Worm (Caenorhabditis elegans): ENCODE results near the gene C56A3.5.

Gene C56A3.5

DNA sequence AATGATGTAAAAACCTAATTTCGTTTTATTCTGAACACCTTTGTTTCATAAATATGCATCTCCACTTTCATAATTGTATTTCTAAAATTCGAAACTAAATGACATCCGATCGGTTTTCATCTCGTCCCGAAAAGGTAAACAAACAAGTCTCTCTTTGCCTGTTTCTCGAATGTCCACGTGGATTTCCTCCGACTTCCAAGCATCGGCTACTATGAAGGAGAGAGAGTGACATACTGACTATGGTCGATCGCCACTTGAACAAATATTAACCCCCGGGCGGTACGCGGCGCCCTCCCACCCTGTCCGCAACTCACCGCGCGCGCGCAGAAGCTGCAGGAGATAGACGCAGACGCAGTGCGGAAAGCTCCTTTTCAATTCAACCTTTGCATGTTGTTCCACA, 24.1 kb downstream of the C56A3.5 start:
- TF ChIP-seq klf-2 (GFP tag; conservative IDR thresholded peaks at IDR 0.05) (no peak), ref-1 (GFP tag; conservative IDR thresholded peaks at IDR 0.05) (no peak), flt-1 (GFP tag; IDR thresholded peaks at IDR 0.05) (no peak), ztf-23 (GFP tag; IDR thresholded peaks at IDR 0.05) (peak; percentile 43; the same call in 1 of the 2 replicates)

DNA sequence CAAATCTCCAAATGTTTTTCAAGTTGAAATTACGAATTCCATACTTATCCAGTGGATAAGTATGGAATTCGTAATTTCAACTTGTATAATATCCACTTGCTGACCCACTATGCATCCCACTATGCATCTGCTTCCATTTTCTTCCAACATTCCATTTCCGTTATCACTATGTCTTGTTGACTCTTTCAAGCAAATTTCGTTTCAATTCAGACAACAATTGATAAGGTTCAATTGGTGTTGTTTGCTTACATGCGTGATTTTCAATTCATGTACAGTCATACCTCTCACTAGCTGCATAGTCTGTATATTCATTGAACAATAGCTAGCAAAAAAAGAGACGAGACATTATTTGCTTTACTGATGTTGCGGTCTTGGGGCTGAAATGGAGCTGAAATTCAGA, 25.1 kb downstream of the C56A3.5 start:
- TF ChIP-seq klf-2 (GFP tag; conservative IDR thresholded peaks at IDR 0.05): no peak
- TF ChIP-seq cog-1 (tag; optimal IDR thresholded peaks at IDR 0.05): no peak
- no peak for TF ChIP-seq med-1 (GFP tag; optimal IDR thresholded peaks at IDR 0.05; ENCODE audit: insufficient read depth)
- no peak for TF ChIP-seq ztf-23 (GFP tag; IDR thresholded peaks at IDR 0.05)
- no peak for TF ChIP-seq T22C8.4 (GFP tag; IDR thresholded peaks at IDR 0.05)
- TF ChIP-seq ztf-29 (GFP tag; IDR thresholded peaks at IDR 0.05): no peak

DNA sequence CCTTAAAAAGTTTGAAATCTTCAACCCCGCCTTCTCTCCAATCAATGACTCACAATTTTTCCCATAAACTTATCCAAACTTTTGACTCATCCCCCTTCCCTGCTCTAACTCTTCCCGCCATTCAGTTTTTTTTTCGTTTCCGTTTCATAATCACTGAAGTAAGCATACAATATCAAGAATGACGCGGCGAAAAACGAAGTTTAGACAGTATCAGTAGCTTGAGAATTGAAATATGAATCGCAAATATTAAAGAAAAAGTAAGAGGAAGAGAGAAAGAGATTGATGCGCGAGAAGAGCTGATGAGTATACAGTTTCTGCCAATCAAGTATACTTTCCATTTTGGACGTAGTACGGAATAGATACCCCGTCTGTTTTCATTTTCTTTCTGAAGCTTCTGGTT, 25.7 kb downstream of the C56A3.5 start:
- no peak for TF ChIP-seq med-1 (GFP tag; optimal IDR thresholded peaks at IDR 0.05; ENCODE audit: insufficient read depth)
- TF ChIP-seq klf-2 (GFP tag; conservative IDR thresholded peaks at IDR 0.05): no peak
- no peak for TF ChIP-seq cog-1 (tag; optimal IDR thresholded peaks at IDR 0.05)
- no peak for TF ChIP-seq ztf-29 (GFP tag; IDR thresholded peaks at IDR 0.05)
- no peak for TF ChIP-seq tab-1 (GFP tag; IDR thresholded peaks at IDR 0.05)
- TF ChIP-seq ztf-23 (GFP tag; IDR thresholded peaks at IDR 0.05): no peak
- no peak for TF ChIP-seq flt-1 (GFP tag; IDR thresholded peaks at IDR 0.05)
- TF ChIP-seq ref-1 (GFP tag; conservative IDR thresholded peaks at IDR 0.05): no peak
- no peak for TF ChIP-seq T22C8.4 (GFP tag; IDR thresholded peaks at IDR 0.05)

DNA sequence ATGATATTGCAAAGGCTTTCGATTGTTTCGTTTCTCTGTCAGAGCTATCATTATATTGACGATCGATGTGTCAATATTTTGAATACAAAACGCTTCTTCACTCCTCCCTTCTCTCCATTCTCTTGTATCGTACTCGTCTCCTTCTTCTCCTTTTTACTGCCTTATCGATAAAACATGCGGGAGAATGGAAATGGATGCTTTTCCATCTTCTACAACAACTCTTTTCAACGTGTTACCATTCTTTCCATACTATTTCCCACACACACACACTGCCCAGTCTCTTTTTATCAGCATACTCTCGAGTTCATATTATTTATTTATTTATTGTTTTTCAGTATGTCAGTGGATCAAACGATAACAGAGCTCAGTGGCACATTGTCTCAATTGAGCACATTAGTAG, 26.9 kb downstream of the C56A3.5 start, which contains the start of gene C50B8.6:
Gene C50B8.6, plus strand, starts transcription at position 336 of the 400 bp plus-strand sequence.
- TF ChIP-seq cog-1 (tag; optimal IDR thresholded peaks at IDR 0.05) (no peak), flt-1 (GFP tag; IDR thresholded peaks at IDR 0.05) (no peak), T22C8.4 (GFP tag; IDR thresholded peaks at IDR 0.05) (no peak), ztf-23 (GFP tag; IDR thresholded peaks at IDR 0.05) (no peak), klf-2 (GFP tag; conservative IDR thresholded peaks at IDR 0.05) (no peak), ztf-29 (GFP tag; IDR thresholded peaks at IDR 0.05) (no peak), ref-1 (GFP tag; conservative IDR thresholded peaks at IDR 0.05) (no peak), med-1 (GFP tag; optimal IDR thresholded peaks at IDR 0.05; ENCODE audit: insufficient read depth) (no peak), tab-1 (GFP tag; IDR thresholded peaks at IDR 0.05) (no peak)

DNA sequence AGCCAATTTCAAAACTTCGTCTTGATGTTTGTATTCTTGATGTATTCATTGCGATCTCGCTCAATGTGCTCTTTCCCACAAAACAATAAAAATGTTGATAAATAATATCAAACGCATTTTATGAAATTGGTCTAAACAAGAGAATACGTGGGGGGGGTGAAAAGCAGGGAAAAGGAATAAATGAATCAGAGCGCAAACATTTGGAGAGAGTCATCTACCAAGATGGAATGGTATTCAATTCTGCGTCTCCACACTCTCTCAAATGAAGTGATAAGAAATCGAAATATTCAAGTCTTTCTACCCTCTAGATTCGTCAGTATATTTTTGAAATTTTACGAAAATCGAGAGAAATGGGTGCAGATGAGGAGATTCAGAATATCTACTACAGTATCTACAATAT, 28.9 kb downstream of the C56A3.5 start, which contains the start of gene C50B8.5:
Gene C50B8.5, plus strand, starts transcription at position 273 of the 400 bp plus-strand sequence.
- TF ChIP-seq klf-2 (GFP tag; conservative IDR thresholded peaks at IDR 0.05) (no peak), ztf-29 (GFP tag; IDR thresholded peaks at IDR 0.05) (no peak), ztf-23 (GFP tag; IDR thresholded peaks at IDR 0.05) (no peak), tab-1 (GFP tag; IDR thresholded peaks at IDR 0.05) (no peak)

DNA sequence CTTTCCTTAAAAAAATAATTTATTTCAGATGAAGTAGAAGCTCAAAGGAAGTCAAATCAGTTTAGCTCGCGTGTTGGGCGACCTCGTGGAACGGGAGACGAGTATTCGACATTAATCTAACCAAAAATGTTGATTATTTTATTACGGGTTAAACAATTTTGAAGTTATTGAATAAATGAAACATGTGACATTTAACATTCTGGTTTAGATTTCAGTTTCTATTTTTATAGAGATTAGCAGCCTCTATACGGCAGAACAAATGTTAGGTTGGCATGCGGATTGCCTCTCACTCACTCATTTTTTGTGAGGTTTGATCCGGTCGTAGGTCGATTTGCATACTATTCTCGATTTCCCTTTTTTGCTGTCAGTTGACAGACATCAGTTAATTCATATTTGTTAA, 32.7 kb downstream of the C56A3.5 start, which contains the start of gene F53F4.1:
Gene F53F4.1, plus strand, starts transcription at position 301 of the 400 bp plus-strand sequence.
- no peak for TF ChIP-seq ref-1 (GFP tag; conservative IDR thresholded peaks at IDR 0.05)
- no peak for TF ChIP-seq tab-1 (GFP tag; IDR thresholded peaks at IDR 0.05)
- TF ChIP-seq ztf-23 (GFP tag; IDR thresholded peaks at IDR 0.05): no peak

DNA sequence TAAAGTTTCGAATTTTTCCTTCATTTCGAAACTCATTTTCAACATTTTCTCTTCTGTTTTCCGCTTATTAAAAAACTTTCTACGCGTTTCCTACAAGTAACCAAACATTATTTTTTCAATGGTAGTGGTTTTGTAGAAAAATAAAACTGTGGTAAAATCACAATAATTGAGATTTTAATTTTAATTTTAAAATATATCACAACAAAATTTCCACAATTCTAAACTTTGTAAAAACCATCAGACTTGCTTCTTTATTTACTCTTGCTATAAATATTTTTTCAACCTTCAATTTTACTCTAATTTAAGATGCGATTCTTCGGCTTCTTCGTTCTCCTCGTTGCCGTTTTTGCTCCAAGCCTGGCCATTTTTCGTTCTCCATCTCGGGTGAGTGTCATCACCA, 36.1 kb downstream of the C56A3.5 start, which contains the start of gene F53F4.17:
Gene F53F4.17, plus strand, starts transcription at position 301 of the 400 bp plus-strand sequence.
- TF ChIP-seq cog-1 (tag; optimal IDR thresholded peaks at IDR 0.05) (no peak), med-1 (GFP tag; optimal IDR thresholded peaks at IDR 0.05; ENCODE audit: insufficient read depth) (no peak), ref-1 (GFP tag; conservative IDR thresholded peaks at IDR 0.05) (no peak), T22C8.4 (GFP tag; IDR thresholded peaks at IDR 0.05) (no peak), ztf-23 (GFP tag; IDR thresholded peaks at IDR 0.05) (no peak), tab-1 (GFP tag; IDR thresholded peaks at IDR 0.05) (no peak), klf-2 (GFP tag; conservative IDR thresholded peaks at IDR 0.05) (no peak), flt-1 (GFP tag; IDR thresholded peaks at IDR 0.05) (no peak), ztf-29 (GFP tag; IDR thresholded peaks at IDR 0.05) (no peak)

DNA sequence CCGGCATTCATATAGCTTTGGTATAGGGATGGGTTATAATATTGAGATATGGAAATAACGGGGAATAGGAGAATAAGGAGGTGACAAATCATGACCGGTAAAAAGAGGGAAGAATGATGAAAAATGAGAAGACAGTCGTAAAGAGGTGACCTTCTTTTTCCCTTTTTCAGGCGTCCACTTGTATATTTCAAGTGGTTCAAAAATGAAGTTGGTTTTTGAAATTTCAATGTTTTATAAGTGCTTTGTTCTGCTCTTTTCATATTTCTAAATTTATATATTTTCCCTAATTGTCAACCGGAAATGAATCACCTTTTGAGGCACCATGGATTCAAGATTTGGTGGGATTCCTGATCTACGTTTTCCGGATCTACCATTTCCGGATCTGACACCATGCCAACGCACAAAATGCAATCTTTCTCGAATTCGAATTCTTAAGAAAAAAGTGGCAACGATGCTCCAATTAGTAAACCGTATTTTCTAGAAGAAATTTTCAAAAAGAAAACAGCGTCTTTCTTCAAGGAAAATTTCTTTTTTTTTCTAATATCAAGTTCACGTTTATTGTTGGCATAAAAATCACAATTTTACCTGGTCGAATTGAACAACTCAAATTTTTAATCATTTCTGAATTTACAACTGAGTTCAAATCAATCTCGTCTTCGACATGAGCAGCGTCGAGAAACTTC, 37.9 kb downstream of the C56A3.5 start, which contains the start of the genes F53F4.2 and F53F4.18:
Gene F53F4.2, minus strand, starts transcription at position 101 of the 683 bp plus-strand sequence.
Gene F53F4.18, plus strand, starts transcription at position 633 of the 683 bp plus-strand sequence.
- TF ChIP-seq ztf-23 (GFP tag; IDR thresholded peaks at IDR 0.05) (no peak), ref-1 (GFP tag; conservative IDR thresholded peaks at IDR 0.05) (no peak), ztf-29 (GFP tag; IDR thresholded peaks at IDR 0.05) (no peak), flt-1 (GFP tag; IDR thresholded peaks at IDR 0.05) (no peak), T22C8.4 (GFP tag; IDR thresholded peaks at IDR 0.05) (no peak), cog-1 (tag; optimal IDR thresholded peaks at IDR 0.05) (no peak), med-1 (GFP tag; optimal IDR thresholded peaks at IDR 0.05; ENCODE audit: insufficient read depth) (no peak), klf-2 (GFP tag; conservative IDR thresholded peaks at IDR 0.05) (no peak)

DNA sequence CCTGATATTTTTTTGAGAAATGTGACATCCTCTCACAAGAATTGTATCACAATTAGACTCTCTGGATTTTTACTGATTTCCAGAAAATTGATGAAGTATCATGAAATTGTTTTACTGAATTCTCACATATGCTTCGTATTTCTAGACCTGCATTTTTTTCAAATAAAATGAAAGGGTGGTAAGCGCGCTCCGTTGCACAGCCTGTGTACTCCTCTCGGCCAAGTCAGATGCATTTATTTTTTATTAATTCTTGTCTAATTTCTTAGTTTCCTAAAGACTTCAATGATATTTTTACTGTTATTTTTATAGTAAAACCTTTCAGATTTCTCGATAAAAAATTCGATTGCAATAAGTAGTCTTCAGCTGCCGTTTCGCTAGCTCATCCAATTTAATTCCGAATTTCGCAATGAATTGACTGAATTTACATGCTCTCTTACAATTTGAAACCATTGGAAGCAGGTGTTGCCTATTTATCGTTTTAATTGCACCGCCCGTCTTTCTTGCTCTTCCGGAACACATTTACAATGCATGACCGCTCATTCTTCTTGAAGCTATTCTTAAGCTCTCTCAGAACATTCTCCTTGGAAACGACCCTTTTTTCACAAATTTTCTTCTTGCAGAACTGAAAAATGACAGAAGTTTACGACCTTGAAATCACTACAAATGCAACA, 39.9 kb downstream of the C56A3.5 start, which contains the start of gene tbcb-1:
Gene tbcb-1, plus strand, starts transcription at position 621 of the 671 bp plus-strand sequence.
- no peak for TF ChIP-seq tab-1 (GFP tag; IDR thresholded peaks at IDR 0.05)
- TF ChIP-seq klf-2 (GFP tag; conservative IDR thresholded peaks at IDR 0.05): no peak
- TF ChIP-seq ztf-23 (GFP tag; IDR thresholded peaks at IDR 0.05): no peak
- no peak for TF ChIP-seq cog-1 (tag; optimal IDR thresholded peaks at IDR 0.05)
- no peak for TF ChIP-seq T22C8.4 (GFP tag; IDR thresholded peaks at IDR 0.05)
- TF ChIP-seq flt-1 (GFP tag; IDR thresholded peaks at IDR 0.05): no peak
- TF ChIP-seq med-1 (GFP tag; optimal IDR thresholded peaks at IDR 0.05; ENCODE audit: insufficient read depth): no peak
- TF ChIP-seq ztf-29 (GFP tag; IDR thresholded peaks at IDR 0.05): no peak
- no peak for TF ChIP-seq ref-1 (GFP tag; conservative IDR thresholded peaks at IDR 0.05)
